Worm (Caenorhabditis elegans) whole organism, L1 larva: ENCODE results near the gene ZK829.9.
A peak's percentile ranks its signal among the peaks of the same experiment; 100 is the strongest.

Experiments used
- C16A3.4 ChIP-seq: fragments of 150-350 bp; optimal IDR thresholded peaks from 2 replicates; lab custom pipeline; 2014; ENCODE audit warnings: missing biosample characterization, missing genetic modification characterization
- blmp-1 ChIP-seq: fragments of 150-350 bp; optimal IDR thresholded peaks from 2 replicates; lab custom pipeline; 2014; ENCODE audit warnings: missing biosample characterization, missing genetic modification characterization
- ceh-8 ChIP-seq: fragments of 200-800 bp; sonication (Bioruptor generic); optimal IDR thresholded peaks from 2 replicates; lab custom pipeline; 2018; ENCODE audit warnings: mild to moderate bottlenecking, missing genetic modification characterization, moderate library complexity, missing compliant biosample characterization
- ceh-82 ChIP-seq, 3 experiments: fragments of 150-350 bp in 1 of 3; sonication (generic microtip) in 2 of 3; optimal IDR thresholded peaks; 2 replicates each; lab custom pipeline; 2014 to 2017; ENCODE audit warnings: missing biosample characterization in 3 of 3, missing genetic modification characterization in 3 of 3
- ceh-88 ChIP-seq: fragments of 200-800 bp; sonication (Bioruptor generic); IDR thresholded peaks from 2 replicates; pipeline ENCODE4 v1.3.6; 2022; ENCODE audit warnings: missing genetic modification characterization, missing compliant biosample characterization
- efl-3 ChIP-seq: fragments of 200-800 bp; sonication (Bioruptor generic); optimal IDR thresholded peaks from 2 replicates; lab custom pipeline; 2018; ENCODE audit warnings: mild to moderate bottlenecking, missing genetic modification characterization, missing compliant biosample characterization
- egl-13 ChIP-seq: sonication (generic microtip); optimal IDR thresholded peaks from 2 replicates; lab custom pipeline; 2016; ENCODE audit warnings: missing genotype, missing genetic modification reagents, missing genetic modification characterization, missing compliant biosample characterization
- egl-27 ChIP-seq, 2 experiments: fragments of 150-350 bp in 1 of 2; sonication (generic microtip); optimal IDR thresholded peaks; 3 replicates each; lab custom pipeline; 2017 to 2018; ENCODE audit warnings: missing biosample characterization in 2 of 2, missing genetic modification characterization in 2 of 2, missing genetic modification reagents in 2 of 2
- elt-3 ChIP-seq, 6 experiments: fragments of 150-350 bp in 1 of 6; sonication (generic microtip); optimal IDR thresholded peaks; 2 replicates each; lab custom pipeline; 2017 to 2018; ENCODE audit warnings: missing biosample characterization in 6 of 6, missing genetic modification characterization in 6 of 6, inconsistent platforms in 1 of 6
- fkh-10 ChIP-seq: sonication (generic microtip); optimal IDR thresholded peaks from 2 replicates; lab custom pipeline; 2017; ENCODE audit warnings: missing biosample characterization, missing genetic modification reagents, missing genetic modification characterization
- fkh-8 ChIP-seq: sonication (generic microtip); optimal IDR thresholded peaks from 2 replicates; lab custom pipeline; 2016; ENCODE audit warnings: mild to moderate bottlenecking, missing genetic modification characterization, missing compliant biosample characterization
- hlh-17 ChIP-seq: fragments of 200-800 bp; sonication (Bioruptor generic); optimal IDR thresholded peaks from 2 replicates; lab custom pipeline; 2018; ENCODE audit warnings: missing genetic modification characterization, mild to moderate bottlenecking, missing compliant biosample characterization, moderate library complexity, borderline replicate concordance
- hlh-4 ChIP-seq: sonication (generic microtip); optimal IDR thresholded peaks from 2 replicates; lab custom pipeline; 2016; ENCODE audit warnings: mild to moderate bottlenecking, missing genetic modification characterization, missing compliant biosample characterization
- hpl-2 ChIP-seq: fragments of 150-350 bp; optimal IDR thresholded peaks from 2 replicates; lab custom pipeline; 2014; ENCODE audit warnings: missing biosample characterization, missing genetic modification reagents, missing genetic modification characterization
- irx-1 ChIP-seq: sonication (generic microtip); optimal IDR thresholded peaks from 2 replicates; lab custom pipeline; 2016; ENCODE audit warnings: missing genetic modification characterization, missing compliant biosample characterization
- isw-1 ChIP-seq: fragments of 200-800 bp; sonication (Bioruptor generic); IDR thresholded peaks from 2 replicates; pipeline ENCODE4 v1.3.6; 2022; ENCODE audit warnings: missing genetic modification characterization, missing compliant biosample characterization
- lin-14 ChIP-seq: fragments of 200-800 bp; sonication (Bioruptor generic); optimal IDR thresholded peaks from 2 replicates; lab custom pipeline; 2018; ENCODE audit warnings: mild to moderate bottlenecking, missing genetic modification characterization, moderate library complexity, missing compliant biosample characterization
- lin-15B ChIP-seq: fragments of 150-350 bp; sonication (generic microtip); optimal IDR thresholded peaks from 3 replicates; lab custom pipeline; 2014; ENCODE audit warnings: missing biosample characterization, missing genetic modification characterization
- mdl-1 ChIP-seq, 2 experiments: fragments of 150-350 bp; optimal IDR thresholded peaks; 2 replicates each; lab custom pipeline; 2014 to 2017; ENCODE audit warnings: missing biosample characterization in 2 of 2, missing genetic modification characterization in 2 of 2, inconsistent platforms in 1 of 2
- mep-1 ChIP-seq: fragments of 150-350 bp; optimal IDR thresholded peaks from 2 replicates; lab custom pipeline; 2014; ENCODE audit warnings: missing biosample characterization, missing genetic modification characterization
- nhr-12 ChIP-seq: sonication (generic microtip); optimal IDR thresholded peaks from 2 replicates; lab custom pipeline; 2017; ENCODE audit warnings: missing biosample characterization, missing genetic modification characterization
- nhr-19 ChIP-seq: fragments of 200-800 bp; sonication (Bioruptor generic); conservative IDR thresholded peaks from 2 replicates; pipeline ENCODE4 v1.3.6; 2022; ENCODE audit warnings: missing genetic modification characterization, missing compliant biosample characterization
- nhr-71 ChIP-seq: sonication (generic microtip); optimal IDR thresholded peaks from 2 replicates; lab custom pipeline; 2016; ENCODE audit warnings: mild to moderate bottlenecking, missing genetic modification characterization, moderate library complexity, missing compliant biosample characterization
- nhr-77 ChIP-seq: fragments of 150-350 bp; optimal IDR thresholded peaks from 2 replicates; lab custom pipeline; 2014; ENCODE audit warnings: missing biosample characterization, missing genetic modification characterization
- nhr-84 ChIP-seq: sonication (generic microtip); optimal IDR thresholded peaks from 2 replicates; lab custom pipeline; 2017; ENCODE audit warnings: missing biosample characterization, missing genetic modification characterization
- nhr-85 ChIP-seq: sonication (generic microtip); peaks from one replicate; lab custom pipeline; 2016; ENCODE audit warnings: missing genetic modification characterization, inconsistent platforms, missing compliant biosample characterization
- nhr-90 ChIP-seq: sonication (generic microtip); optimal IDR thresholded peaks from 2 replicates; lab custom pipeline; 2016; ENCODE audit warnings: mild to moderate bottlenecking, missing genetic modification characterization, missing compliant biosample characterization; ENCODE audit not compliant: poor library complexity
- pax-3 ChIP-seq: fragments of 200-800 bp; sonication (Bioruptor generic); optimal IDR thresholded peaks from 2 replicates; lab custom pipeline; 2018; ENCODE audit warnings: mild to moderate bottlenecking, missing genetic modification characterization, moderate library complexity, missing compliant biosample characterization
- rnt-1 ChIP-seq: sonication (generic microtip); optimal IDR thresholded peaks from 2 replicates; lab custom pipeline; 2016; ENCODE audit warnings: mild to moderate bottlenecking, missing genetic modification characterization, moderate library complexity, missing compliant biosample characterization
- snu-23 ChIP-seq: sonication (generic microtip); optimal IDR thresholded peaks from 2 replicates; lab custom pipeline; 2016; ENCODE audit warnings: missing genetic modification characterization, missing compliant biosample characterization
- swsn-7 ChIP-seq: sonication (generic microtip); optimal IDR thresholded peaks from 2 replicates; lab custom pipeline; 2016; ENCODE audit warnings: missing genetic modification characterization, missing compliant biosample characterization
- tbx-2 ChIP-seq: sonication (generic microtip); optimal IDR thresholded peaks from 2 replicates; lab custom pipeline; 2016; ENCODE audit warnings: missing genetic modification characterization, missing compliant biosample characterization
- unc-30 ChIP-seq: sonication (generic microtip); optimal IDR thresholded peaks from 2 replicates; lab custom pipeline; 2017; ENCODE audit warnings: missing biosample characterization, missing genetic modification characterization
- unc-86 ChIP-seq: sonication (generic microtip); optimal IDR thresholded peaks from 2 replicates; lab custom pipeline; 2016; ENCODE audit warnings: missing genetic modification characterization, missing compliant biosample characterization
- vab-15 ChIP-seq: sonication (generic microtip); optimal IDR thresholded peaks from 2 replicates; lab custom pipeline; 2017; ENCODE audit warnings: missing genotype, mild to moderate bottlenecking, missing genetic modification characterization, missing compliant biosample characterization
- xbp-1 ChIP-seq: sonication (generic microtip); optimal IDR thresholded peaks from 2 replicates; lab custom pipeline; 2016; ENCODE audit warnings: missing genetic modification characterization, missing compliant biosample characterization
- zip-4 ChIP-seq: fragments of 200-800 bp; sonication (Bioruptor generic); optimal IDR thresholded peaks from 2 replicates; lab custom pipeline; 2018; ENCODE audit warnings: mild to moderate bottlenecking, missing genetic modification characterization, moderate library complexity, missing compliant biosample characterization
- ztf-11 ChIP-seq, 2 experiments: sonication (generic microtip); optimal IDR thresholded peaks; 2 replicates each; lab custom pipeline; 2016 to 2017; ENCODE audit warnings: missing genetic modification characterization in 2 of 2, missing biosample characterization in 1 of 2, missing compliant biosample characterization in 1 of 2
- ztf-4 ChIP-seq: fragments of 150-350 bp; optimal IDR thresholded peaks from 2 replicates; lab custom pipeline; 2014; ENCODE audit warnings: missing biosample characterization, missing genetic modification characterization

The ZK829.9 gene

ce11 chrIV:11928388-11928787 lies 41.9 kb upstream of the ZK829.9 start (continued):
- TF ChIP-seq rnt-1 (tag; lab: Kevin White, UChicago) (peak; percentile 83), fkh-10 (no peak), nhr-90 (tag; lab: Kevin White, UChicago) (peak; percentile 68), hlh-4 (tag; lab: Kevin White, UChicago) (no peak), swsn-7 (tag; lab: Kevin White, UChicago) (peak; percentile 29), mdl-1 (tag; optimal IDR thresholded peaks at IDR 0.05; lab: Kevin White, UChicago) (peak in 1 of 2 experiments; percentile 58), ztf-4 (tag; lab: Kevin White, UChicago) (no peak), egl-13 (tag; lab: Kevin White, UChicago) (no peak), ceh-88 (GFP tag; lab: Robert Waterston, UW) (peak; percentile 41; the same call in 1 of the 2 replicates), nhr-84 (tag; lab: Kevin White, UChicago) (no peak), tbx-2 (tag; lab: Kevin White, UChicago) (peak; percentile 15), pax-3 (tag; lab: Kevin White, UChicago) (no peak), lin-14 (GFP tag; lab: Kevin White, UChicago) (peak; percentile 41), hlh-17 (GFP tag; lab: Kevin White, UChicago) (no peak), nhr-77 (tag; lab: Kevin White, UChicago) (peak; percentile 30), zip-4 (no peak), hpl-2 (GFP tag; lab: Kevin White, UChicago) (no peak), ceh-8 (GFP tag; lab: Kevin White, UChicago) (no peak), nhr-71 (tag; lab: Kevin White, UChicago) (peak; percentile 66), irx-1 (tag; lab: Kevin White, UChicago) (peak; percentile 38), nhr-85 (tag; lab: Kevin White, UChicago) (peak; percentile 81), xbp-1 (tag; lab: Kevin White, UChicago) (peak; percentile 25), ceh-82 (tag; optimal IDR thresholded peaks at IDR 0.05; lab: Kevin White, UChicago) (peak in 2 of 3 experiments; percentile 27 to 35), unc-30 (no peak), efl-3 (no peak), fkh-8 (tag; lab: Kevin White, UChicago) (no peak), mep-1 (peak; percentile 23), egl-27 (tag; optimal IDR thresholded peaks at IDR 0.05; lab: Kevin White, UChicago) (no peak), vab-15 (tag; lab: Kevin White, UChicago) (no peak), ztf-11 (tag; optimal IDR thresholded peaks at IDR 0.05; lab: Kevin White, UChicago) (peak in 1 of 2 experiments; percentile 9)

ce11 chrIV:11930572-11930971 lies 39.8 kb upstream of the ZK829.9 start, which contains the start of gene nhx-9:
Gene nhx-9, plus strand, starts transcription at chrIV:11930872.
- TF ChIP-seq rnt-1 (tag; lab: Kevin White, UChicago) (no peak), egl-13 (tag; lab: Kevin White, UChicago) (no peak), blmp-1 (tag; lab: Kevin White, UChicago) (no peak), lin-14 (GFP tag; lab: Kevin White, UChicago) (no peak), hlh-17 (GFP tag; lab: Kevin White, UChicago) (no peak), nhr-12 (tag; lab: Kevin White, UChicago) (no peak)

- TF ChIP-seq nhr-85 (tag; lab: Kevin White, UChicago) (peak; percentile 41), unc-86 (tag; lab: Kevin White, UChicago) (no peak), snu-23 (GFP tag; lab: Kevin White, UChicago) (peak; percentile 20), nhr-19 (GFP tag; lab: Robert Waterston, UW) (no peak), fkh-10 (no peak), C16A3.4 (tag; lab: Kevin White, UChicago) (no peak), lin-14 (GFP tag; lab: Kevin White, UChicago) (no peak), elt-3 (tag; optimal IDR thresholded peaks at IDR 0.05; lab: Kevin White, UChicago) (peak in 1 of 6 experiments; percentile 1), blmp-1 (tag; lab: Kevin White, UChicago) (peak; percentile 72), isw-1 (GFP tag; lab: Robert Waterston, UW) (no peak), lin-15B (tag; lab: Kevin White, UChicago) (no peak)
These were observed 33.2 kb upstream of the ZK829.9 start, which contains the start of gene slc-5A12 for ce11 chrIV:11937087-11937486. Gene slc-5A12, plus strand, starts transcription at chrIV:11937419.
